Worm (Caenorhabditis elegans): Measurements from ENCODE around the gene F22H10.2.

F22H10.2 gene

DNA sequence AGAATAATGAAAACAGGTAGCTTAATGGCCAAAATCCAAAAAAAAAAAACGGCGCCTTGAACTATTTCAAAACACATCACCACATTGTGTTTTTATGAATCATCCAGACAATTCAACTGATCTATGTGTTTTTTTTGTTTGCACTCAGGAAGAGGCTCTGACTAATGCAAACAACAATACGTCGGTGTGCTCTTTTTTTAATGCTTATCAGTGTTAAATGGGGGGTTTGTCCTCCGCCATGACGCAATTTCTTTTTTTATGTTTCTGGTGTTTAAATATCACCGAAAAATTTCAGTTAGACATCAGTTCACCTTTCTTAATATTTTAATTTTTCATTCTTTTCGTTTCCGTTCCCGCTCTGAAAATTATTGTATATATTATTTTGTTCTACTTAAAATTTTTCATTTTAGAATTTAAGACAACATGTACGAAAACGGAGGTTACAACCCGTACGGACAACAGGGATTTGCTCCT lies at the start of gene F22H10.2:
F22H10.2 (plus strand) TSS at position 424 of the 474 bp plus-strand sequence.
- TF ChIP-seq nhr-129 (tag; optimal IDR thresholded peaks at IDR 0.05), result peak; percentile 37
- peak; percentile 11 for TF ChIP-seq crh-2 (tag; optimal IDR thresholded peaks at IDR 0.05)
- no peak for TF ChIP-seq dmd-4 (tag; optimal IDR thresholded peaks at IDR 0.05)
- TF ChIP-seq fos-1 (tag; optimal IDR thresholded peaks at IDR 0.05), result peak; percentile 87
- TF ChIP-seq sma-9 (GFP tag; optimal IDR thresholded peaks at IDR 0.05), result peak; percentile 50
- TF ChIP-seq sma-9 (tag; optimal IDR thresholded peaks at IDR 0.05), result no peak
- no peak for TF ChIP-seq ama-1 (optimal IDR thresholded peaks at IDR 0.05)

DNA sequence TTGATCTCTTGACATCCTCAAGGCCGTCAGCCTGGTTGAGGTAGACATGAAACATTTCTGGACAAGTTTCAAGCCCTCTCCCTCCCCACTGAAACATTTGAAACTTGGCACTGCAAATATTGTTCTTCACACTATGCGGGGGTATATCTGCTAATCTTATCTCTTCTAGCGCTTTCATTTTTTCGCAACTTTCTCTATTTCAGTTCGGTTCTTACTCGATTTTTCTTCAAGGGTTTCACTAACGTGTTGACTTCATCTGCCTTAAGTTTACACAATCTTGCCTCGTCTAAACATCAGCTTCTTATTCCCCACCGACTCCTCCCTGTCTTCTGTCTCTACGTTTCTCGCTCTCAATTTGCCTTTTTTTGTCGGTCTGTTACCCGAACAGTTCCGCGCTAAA lies 49.6 kb upstream of the F22H10.2 start:
- no peak for TF ChIP-seq unc-39 (tag; optimal IDR thresholded peaks at IDR 0.05)
- peak; percentile 58 for TF ChIP-seq blmp-1 (tag; optimal IDR thresholded peaks at IDR 0.05; ENCODE audit: insufficient read depth)

DNA sequence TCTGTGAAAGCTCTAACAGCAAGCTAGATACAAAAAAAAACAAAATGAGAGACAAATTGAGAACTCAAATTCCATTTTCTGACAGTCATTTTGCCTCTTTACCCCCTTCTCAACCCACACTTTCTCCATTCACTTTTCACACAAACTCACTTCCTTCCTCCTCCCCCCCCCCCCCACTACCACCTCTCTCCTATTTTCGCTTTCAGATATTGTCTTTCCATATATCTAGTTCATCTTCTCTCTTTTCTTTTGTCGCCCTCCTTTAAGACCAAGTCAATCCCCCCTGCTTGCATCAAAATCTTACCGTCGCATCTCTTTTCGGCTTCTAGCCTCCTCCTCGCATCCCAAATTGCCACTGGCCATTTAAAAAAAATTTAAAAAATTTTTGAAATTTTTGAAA lies 47.5 kb upstream of the F22H10.2 start:
- no peak for TF ChIP-seq ceh-82 (tag; optimal IDR thresholded peaks at IDR 0.05)
- peak; percentile 94 for TF ChIP-seq blmp-1 (tag; optimal IDR thresholded peaks at IDR 0.05; ENCODE audit: insufficient read depth)
- TF ChIP-seq F13H6.1 (tag; optimal IDR thresholded peaks at IDR 0.05), result no peak

DNA sequence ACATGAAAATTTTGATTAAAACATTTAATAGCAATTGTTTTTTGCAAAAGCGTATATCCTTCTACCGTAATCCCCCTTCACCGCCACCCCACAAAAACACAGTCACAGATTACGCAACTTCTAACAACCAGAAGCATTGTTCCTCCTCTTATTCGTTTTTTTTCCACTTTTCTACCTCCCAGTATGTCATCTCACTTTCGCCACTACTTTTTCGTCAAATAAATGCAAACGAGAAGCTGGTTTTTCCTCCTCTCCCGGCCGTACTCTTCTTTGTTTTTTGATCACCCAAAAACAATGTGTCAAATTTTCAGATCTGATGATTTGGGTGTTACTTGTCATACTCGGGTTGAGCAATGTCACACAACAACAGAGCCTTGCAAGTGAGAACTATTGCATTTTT lies 46.3 kb upstream of the F22H10.2 start, which contains the start of gene C06G1.1:
C06G1.1 (plus strand) TSS at position 301 of the 400 bp plus-strand sequence.
- no peak for TF ChIP-seq ztf-11 (tag; optimal IDR thresholded peaks at IDR 0.05)
- TF ChIP-seq aly-2 (tag; optimal IDR thresholded peaks at IDR 0.05), result no peak

DNA sequence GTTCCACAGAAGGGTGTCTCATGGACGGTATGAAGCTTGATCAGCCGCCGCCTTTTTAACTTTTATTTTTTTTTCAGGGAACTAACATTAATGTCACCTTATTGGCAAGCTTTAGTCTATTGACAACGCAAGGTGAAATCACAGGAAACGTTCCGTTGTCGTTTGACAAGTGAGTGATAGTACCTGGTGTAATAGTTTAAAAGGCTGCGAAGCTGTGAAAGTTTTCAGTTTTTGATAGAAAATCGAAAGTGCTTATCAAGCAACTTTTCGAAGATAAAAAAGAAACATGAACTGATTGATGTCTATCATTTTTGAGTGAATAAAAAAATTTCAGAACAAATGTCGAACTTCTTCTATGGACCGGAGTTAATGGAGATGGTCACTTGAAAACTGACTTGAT lies 45.2 kb upstream of the F22H10.2 start:
- TF ChIP-seq blmp-1 (tag; optimal IDR thresholded peaks at IDR 0.05; ENCODE audit: insufficient read depth) (peak; percentile 54), nhr-23 (tag; optimal IDR thresholded peaks at IDR 0.05) (no peak)

DNA sequence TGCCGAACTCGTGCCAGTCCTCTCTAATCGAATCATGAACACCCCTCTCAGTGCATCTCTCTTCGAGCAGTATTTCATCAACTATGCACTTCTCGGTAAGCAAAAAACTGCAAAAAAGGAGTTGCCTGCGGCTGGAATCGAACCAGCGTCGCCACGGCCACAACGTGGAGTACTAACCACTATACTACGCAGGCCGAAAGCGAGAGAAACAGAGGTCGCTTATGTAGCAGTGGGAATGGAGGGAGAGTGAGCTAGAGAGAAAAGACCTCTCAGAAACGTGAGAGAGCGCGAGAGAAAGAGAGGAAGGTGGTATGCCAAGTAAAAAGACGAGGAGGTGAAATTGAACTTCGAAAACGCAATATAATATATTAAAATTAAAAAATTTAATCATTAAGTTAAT lies 44.6 kb upstream of the F22H10.2 start:
- no peak for TF ChIP-seq lin-39 (tag; optimal IDR thresholded peaks at IDR 0.05)
- TF ChIP-seq fos-1 (tag; optimal IDR thresholded peaks at IDR 0.05), result peak; percentile 82
- peak; percentile 75 for TF ChIP-seq nhr-21 (tag; optimal IDR thresholded peaks at IDR 0.05)
- peak; percentile 92 for TF ChIP-seq unc-55 (GFP tag; optimal IDR thresholded peaks at IDR 0.05)
- TF ChIP-seq ztf-1 (GFP tag; conservative IDR thresholded peaks at IDR 0.05), result no peak
- no peak for TF ChIP-seq ceh-16 (tag; optimal IDR thresholded peaks at IDR 0.05)
- no peak for TF ChIP-seq elt-1 (tag; optimal IDR thresholded peaks at IDR 0.05)
- peak; percentile 30 for TF ChIP-seq ztf-4 (tag; optimal IDR thresholded peaks at IDR 0.05)
- no peak for TF ChIP-seq skn-1 (tag; optimal IDR thresholded peaks at IDR 0.05)
- TF ChIP-seq ceh-82 (tag; optimal IDR thresholded peaks at IDR 0.05), result no peak
- no peak for TF ChIP-seq aly-2 (tag; optimal IDR thresholded peaks at IDR 0.05)
- TF ChIP-seq nhr-77 (tag; optimal IDR thresholded peaks at IDR 0.05), result no peak
- peak; percentile 35 for TF ChIP-seq nhr-25 (tag; optimal IDR thresholded peaks at IDR 0.05)
- TF ChIP-seq elt-3 (tag; optimal IDR thresholded peaks at IDR 0.05), result no peak
- TF ChIP-seq blmp-1 (tag; optimal IDR thresholded peaks at IDR 0.05; ENCODE audit: insufficient read depth), result peak; percentile 13
- TF ChIP-seq gmeb-1 (tag; optimal IDR thresholded peaks at IDR 0.05), result peak; percentile 68
- TF ChIP-seq sma-9 (GFP tag; optimal IDR thresholded peaks at IDR 0.05), result peak; percentile 78
- TF ChIP-seq sma-9 (tag; optimal IDR thresholded peaks at IDR 0.05), result no peak
- TF ChIP-seq crh-2 (tag; optimal IDR thresholded peaks at IDR 0.05), result peak; percentile 91
- no peak for TF ChIP-seq nhr-12 (tag; optimal IDR thresholded peaks at IDR 0.05)
- no peak for TF ChIP-seq ama-1 (optimal IDR thresholded peaks at IDR 0.05)
- TF ChIP-seq mdl-1 (tag; optimal IDR thresholded peaks at IDR 0.05), result peak in 1 of 2 experiments; percentile 61
- TF ChIP-seq unc-39 (tag; optimal IDR thresholded peaks at IDR 0.05), result no peak
- no peak for TF ChIP-seq dmd-4 (tag; optimal IDR thresholded peaks at IDR 0.05)
- TF ChIP-seq ZK546.5 (tag; optimal IDR thresholded peaks at IDR 0.05), result no peak
- TF ChIP-seq R02D3.7 (tag; optimal IDR thresholded peaks at IDR 0.05), result no peak
- TF ChIP-seq egl-27 (tag; optimal IDR thresholded peaks at IDR 0.05), result peak; percentile 79
- peak; percentile 52 for TF ChIP-seq Y55F3AM.14 (GFP tag; optimal IDR thresholded peaks at IDR 0.05)
- TF ChIP-seq peb-1 (tag; optimal IDR thresholded peaks at IDR 0.05), result no peak
- TF ChIP-seq sem-4 (tag; optimal IDR thresholded peaks at IDR 0.05), result peak; percentile 7
- TF ChIP-seq nhr-11 (tag; optimal IDR thresholded peaks at IDR 0.05), result no peak
- no peak for TF ChIP-seq ztf-11 (tag; optimal IDR thresholded peaks at IDR 0.05)
- peak; percentile 65 for TF ChIP-seq nhr-6 (tag; optimal IDR thresholded peaks at IDR 0.05)
- peak; percentile 64 for TF ChIP-seq zag-1 (tag; optimal IDR thresholded peaks at IDR 0.05)
- TF ChIP-seq mab-5 (tag; optimal IDR thresholded peaks at IDR 0.05), result peak; percentile 61
- TF ChIP-seq lin-11 (tag; optimal IDR thresholded peaks at IDR 0.05), result peak; percentile 54
- peak; percentile 78 for TF ChIP-seq F13H6.1 (tag; optimal IDR thresholded peaks at IDR 0.05)
- TF ChIP-seq snpc-4 (tag; optimal IDR thresholded peaks at IDR 0.05), result peak; percentile 71
- no peak for TF ChIP-seq alr-1 (tag; optimal IDR thresholded peaks at IDR 0.05)
- no peak for TF ChIP-seq unc-62 (GFP tag; optimal IDR thresholded peaks at IDR 0.05)
- TF ChIP-seq nhr-23 (tag; optimal IDR thresholded peaks at IDR 0.05), result no peak

Measured in whole organism, L2 larva.